Worm (Caenorhabditis elegans) whole organism, L1 larva: ENCODE data around the gene let-716.

Source experiments
- C04F5.9 ChIP-seq: sonication (generic microtip); optimal IDR thresholded peaks from 2 replicates; lab custom pipeline; 2016; ENCODE audit warnings: missing genetic modification characterization, missing compliant biosample characterization
- Y116A8C.19 ChIP-seq: sonication (generic microtip); optimal IDR thresholded peaks from 2 replicates; lab custom pipeline; 2016; ENCODE audit warnings: missing compliant biosample characterization, missing genetic modification characterization, borderline replicate concordance
- ceh-82 ChIP-seq, 3 experiments: fragments of 150-350 bp in 1 of 3; sonication (generic microtip) in 2 of 3; optimal IDR thresholded peaks; 2 replicates each; lab custom pipeline; 2014 to 2017; ENCODE audit warnings: missing biosample characterization in 3 of 3, missing genetic modification characterization in 3 of 3
- dsc-1 ChIP-seq: sonication (generic microtip); optimal IDR thresholded peaks from 2 replicates; lab custom pipeline; 2016; ENCODE audit warnings: mild to moderate bottlenecking, missing genetic modification characterization, missing compliant biosample characterization
- efl-1 ChIP-seq, 4 experiments: fragments of 150-350 bp; optimal IDR thresholded peaks in 3 of 4; peaks in 1 of 4; 1 replicate in 1 of 4; 2 replicates in 3 of 4; lab custom pipeline; 2014; ENCODE audit warnings: missing biosample characterization in 2 of 4, missing genetic modification characterization in 2 of 4, missing genetic modification reagents in 2 of 4
- efl-3 ChIP-seq: fragments of 200-800 bp; sonication (Bioruptor generic); optimal IDR thresholded peaks from 2 replicates; lab custom pipeline; 2018; ENCODE audit warnings: mild to moderate bottlenecking, missing genetic modification characterization, missing compliant biosample characterization
- egl-13 ChIP-seq: sonication (generic microtip); optimal IDR thresholded peaks from 2 replicates; lab custom pipeline; 2016; ENCODE audit warnings: missing genotype, missing genetic modification reagents, missing genetic modification characterization, missing compliant biosample characterization
- elt-2 ChIP-seq: sonication (generic microtip); optimal IDR thresholded peaks from 2 replicates; lab custom pipeline; 2016; ENCODE audit warnings: missing genetic modification characterization, mild to moderate bottlenecking, inconsistent platforms, missing compliant biosample characterization, missing genetic modification reagents
- elt-3 ChIP-seq, 6 experiments: fragments of 150-350 bp in 1 of 6; sonication (generic microtip); optimal IDR thresholded peaks; 2 replicates each; lab custom pipeline; 2017 to 2018; ENCODE audit warnings: missing biosample characterization in 6 of 6, missing genetic modification characterization in 6 of 6, inconsistent platforms in 1 of 6
- lsy-2 ChIP-seq, 2 experiments: fragments of 150-350 bp; optimal IDR thresholded peaks; 2 replicates each; lab custom pipeline; 2014; ENCODE audit warnings: missing biosample characterization in 2 of 2, missing genetic modification characterization in 2 of 2
- mef-2 ChIP-seq: fragments of 150-350 bp; optimal IDR thresholded peaks from 2 replicates; lab custom pipeline; 2014; ENCODE audit warnings: missing biosample characterization, missing genetic modification characterization
- nhr-11 ChIP-seq: fragments of 150-350 bp; optimal IDR thresholded peaks from 2 replicates; lab custom pipeline; 2014; ENCODE audit warnings: missing biosample characterization, missing genetic modification characterization
- skn-1 ChIP-seq: fragments of 150-350 bp; optimal IDR thresholded peaks from 2 replicates; lab custom pipeline; 2014; ENCODE audit warnings: missing biosample characterization, missing genetic modification characterization
- snu-23 ChIP-seq: sonication (generic microtip); optimal IDR thresholded peaks from 2 replicates; lab custom pipeline; 2016; ENCODE audit warnings: missing genetic modification characterization, missing compliant biosample characterization
- sup-37 ChIP-seq: fragments of 200-800 bp; sonication (Bioruptor generic); optimal IDR thresholded peaks from 2 replicates; lab custom pipeline; 2018; ENCODE audit warnings: mild to moderate bottlenecking, missing genetic modification characterization, missing compliant biosample characterization
- unc-30 ChIP-seq: sonication (generic microtip); optimal IDR thresholded peaks from 2 replicates; lab custom pipeline; 2017; ENCODE audit warnings: missing biosample characterization, missing genetic modification characterization

Gene let-716

DNA sequence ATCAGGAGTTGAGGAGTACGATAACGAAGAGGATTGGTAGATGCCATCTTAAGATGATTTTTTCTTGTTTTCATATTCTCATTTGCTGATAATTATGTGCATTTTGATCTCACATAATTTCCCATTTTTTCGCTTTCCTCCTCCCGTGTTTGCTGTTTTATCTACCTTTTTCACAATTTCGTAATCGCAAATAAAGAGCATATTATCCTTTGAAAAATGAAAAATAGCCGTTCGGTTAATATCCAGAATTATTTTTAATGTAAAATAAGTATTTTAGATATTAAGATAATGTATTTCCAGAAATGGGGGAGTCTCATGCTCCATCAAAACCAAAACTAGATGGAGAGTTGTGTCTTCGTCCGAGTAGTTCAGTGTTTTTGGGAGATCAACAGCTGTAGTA is 49.6 kb downstream of the let-716 start, which contains the start of gene vps-16:
vps-16 (plus strand) TSS at position 301 of the 400 bp plus-strand sequence.
- TF ChIP-seq ceh-82 (tag; optimal IDR thresholded peaks at IDR 0.05; lab: Kevin White, UChicago): no peak
- TF ChIP-seq, all 84 proteins: peak for 0

DNA sequence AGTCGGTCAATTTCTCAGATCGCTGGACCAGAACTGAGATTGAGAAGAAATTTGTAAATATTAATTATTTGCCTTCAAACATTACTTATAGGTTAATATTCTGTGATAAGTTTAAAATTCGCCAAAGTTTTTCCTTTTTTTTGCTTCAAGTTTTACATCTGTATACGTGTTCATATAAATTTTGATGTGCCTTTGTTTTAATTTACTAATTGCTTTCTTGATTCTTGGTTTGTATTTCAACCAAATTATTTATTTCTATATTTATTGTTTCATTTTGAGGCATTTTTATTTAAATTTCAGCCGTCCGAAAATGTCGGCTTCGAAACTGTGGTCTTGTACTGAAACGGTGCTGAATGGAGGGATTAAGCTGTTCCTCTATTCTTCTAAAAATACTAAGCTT is 53.0 kb downstream of the let-716 start, which contains the start of gene C05D11.1:
C05D11.1 (plus strand) TSS at position 301 of the 400 bp plus-strand sequence.
- TF ChIP-seq elt-2 (tag; lab: Kevin White, UChicago) (no peak), C04F5.9 (tag; lab: Kevin White, UChicago) (no peak), efl-3 (GFP tag; lab: Kevin White, UChicago) (no peak), unc-30 (tag; lab: Kevin White, UChicago) (no peak), sup-37 (GFP tag; lab: Kevin White, UChicago) (no peak), skn-1 (no peak), efl-1 (optimal IDR thresholded peaks at IDR 0.05; lab: Kevin White, UChicago) (no peak), efl-1 (GFP tag; optimal IDR thresholded peaks at IDR 0.05 in 1 of 2; lab: Kevin White, UChicago) (no peak), snu-23 (GFP tag; lab: Kevin White, UChicago) (no peak), egl-13 (no peak), Y116A8C.19 (no peak), nhr-11 (no peak), lsy-2 (tag; optimal IDR thresholded peaks at IDR 0.05; lab: Kevin White, UChicago) (no peak), mef-2 (tag; lab: Kevin White, UChicago) (no peak), elt-3 (tag; optimal IDR thresholded peaks at IDR 0.05; lab: Kevin White, UChicago) (no peak), dsc-1 (tag; lab: Kevin White, UChicago) (no peak)
